In the genomic region with DNA sequence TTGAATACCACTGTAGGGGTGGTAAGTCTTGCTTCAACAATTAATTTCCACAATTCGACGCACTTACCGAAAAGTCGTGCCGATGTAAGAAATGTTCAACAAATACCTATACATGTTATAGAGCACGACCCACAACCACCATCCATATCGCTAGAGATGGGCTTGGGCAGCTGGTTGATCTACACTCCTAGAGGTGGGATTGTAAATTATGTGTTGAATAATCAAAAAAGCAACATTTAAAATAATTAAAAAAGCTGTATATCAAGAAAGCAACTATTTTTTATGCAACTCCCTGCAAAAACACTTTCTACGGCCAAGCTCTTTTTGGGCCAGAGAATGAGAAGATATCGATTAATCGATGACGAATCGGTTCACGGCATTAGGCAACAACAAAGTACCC, we compare ENCODE assay signal across 5 fruit fly cellular contexts.
TF ChIP-seq lines count a peak whose summit lies in the region.

A gene (minus strand): TSS at position 174 of the 400 bp plus-strand sequence.
A gene (minus strand): TSS at position 290 of the 400 bp plus-strand sequence.
A gene (plus strand): TSS at position 376 of the 400 bp plus-strand sequence.

- no peak for TF ChIP-seq CTCF in whole organism, embryonic (GFP tag; optimal IDR thresholded peaks at IDR 0.05; lab: Kevin White, UChicago)

TF ChIP-seq in whole organism, adult, 20 proteins besides CTCF, POLR2A, EP300 and RAD21 (continues in another document):
- TF ChIP-seq CG11617 (GFP tag; optimal IDR thresholded peaks at IDR 0.05; lab: Kevin White, UChicago) (peak; percentile 92), Crg-1 (GFP tag; optimal IDR thresholded peaks at IDR 0.05; lab: Kevin White, UChicago) (peak; percentile 93), toe (GFP tag; optimal IDR thresholded peaks at IDR 0.05; lab: Kevin White, UChicago) (no peak), cic (GFP tag; optimal IDR thresholded peaks at IDR 0.05; lab: Kevin White, UChicago) (peak; percentile 47), cnc (optimal IDR thresholded peaks at IDR 0.05; lab: Kevin White, UChicago) (no peak), Mnt (GFP tag; optimal IDR thresholded peaks at IDR 0.05; lab: Kevin White, UChicago) (peak; percentile 88), CG14711 (tag; optimal IDR thresholded peaks at IDR 0.05; lab: Kevin White, UChicago) (peak; percentile 86), CG7101 (tag; optimal IDR thresholded peaks at IDR 0.05; lab: Kevin White, UChicago) (peak; percentile 86), pad (GFP tag; optimal IDR thresholded peaks at IDR 0.05; lab: Kevin White, UChicago) (peak; percentile 68), CG33017 (tag; optimal IDR thresholded peaks at IDR 0.05; lab: Kevin White, UChicago) (peak; percentile 70), tj (GFP tag; optimal IDR thresholded peaks at IDR 0.05; lab: Kevin White, UChicago) (peak; percentile 75), ovo (GFP tag; optimal IDR thresholded peaks at IDR 0.05; lab: Kevin White, UChicago) (peak; percentile 78), Clk (GFP tag; optimal IDR thresholded peaks at IDR 0.05; lab: Kevin White, UChicago) (peak; percentile 71), Hr96 (GFP tag; optimal IDR thresholded peaks at IDR 0.05; lab: Kevin White, UChicago) (peak; percentile 92), CG1620 (GFP tag; optimal IDR thresholded peaks at IDR 0.05; lab: Kevin White, UChicago) (peak; percentile 91), bab1 (GFP tag; optimal IDR thresholded peaks at IDR 0.05; lab: Kevin White, UChicago) (peak; percentile 92), CG7045 (GFP tag; optimal IDR thresholded peaks at IDR 0.05; lab: Kevin White, UChicago) (peak; percentile 69)

TF ChIP-seq in whole organism, embryonic, 481 proteins besides CTCF, POLR2A, EP300 and RAD21 (continues in another document):
- TF ChIP-seq Taf1 (GFP tag; IDR thresholded peaks at IDR 0.05; lab: Robert Waterston, UW) (peak; percentile 56; the same call in 1 of the 2 replicates), Rx (GFP tag; IDR thresholded peaks at IDR 0.05; lab: Robert Waterston, UW) (peak; percentile 76), Dll (GFP tag; IDR thresholded peaks at IDR 0.05; lab: Robert Waterston, UW; ENCODE audit: partially characterized antibody) (peak; percentile 98), HLH4C (GFP tag; IDR thresholded peaks at IDR 0.05; lab: Robert Waterston, UW; ENCODE audit: partially characterized antibody) (peak; percentile 92), gt (GFP tag; IDR thresholded peaks at IDR 0.05; lab: Robert Waterston, UW) (no peak), z (GFP tag; IDR thresholded peaks at IDR 0.05; lab: Robert Waterston, UW) (no peak), seq (GFP tag; IDR thresholded peaks at IDR 0.05; lab: Robert Waterston, UW) (peak; percentile 48; the same call in 1 of the 2 replicates), ATbp (GFP tag; optimal IDR thresholded peaks at IDR 0.05; lab: Kevin White, UChicago) (no peak), sim (GFP tag; IDR thresholded peaks at IDR 0.05; lab: Robert Waterston, UW) (no peak), bab2 (GFP tag; optimal IDR thresholded peaks at IDR 0.05; lab: Kevin White, UChicago) (peak; percentile 92), Scr (GFP tag; IDR thresholded peaks at IDR 0.05; lab: Robert Waterston, UW; ENCODE audit: partially characterized antibody) (peak; percentile 98), CG12769 (tag; optimal IDR thresholded peaks at IDR 0.05; lab: Kevin White, UChicago) (no peak), CG7372 (GFP tag; IDR thresholded peaks at IDR 0.05; lab: Robert Waterston, UW) (peak; percentile 78), CG9437 (GFP tag; optimal IDR thresholded peaks at IDR 0.05; lab: Kevin White, UChicago) (peak; percentile 63), CG33213 (GFP tag; optimal IDR thresholded peaks at IDR 0.05; lab: Kevin White, UChicago) (peak; percentile 92), C15 (GFP tag; IDR thresholded peaks at IDR 0.05; lab: Robert Waterston, UW) (peak; percentile 67; the same call in 1 of the 3 replicates)

TF ChIP-seq in whole organism, prepupa, 60 proteins besides CTCF, POLR2A, EP300 and RAD21 (continues in another document):
- peak; percentile 79 for TF ChIP-seq acj6 (GFP tag; optimal IDR thresholded peaks at IDR 0.05; lab: Kevin White, UChicago)
- peak; percentile 70 for TF ChIP-seq CG11902 (GFP tag; optimal IDR thresholded peaks at IDR 0.05; lab: Kevin White, UChicago)
- no peak for TF ChIP-seq Hr4 (GFP tag; optimal IDR thresholded peaks at IDR 0.05; lab: Kevin White, UChicago)
- TF ChIP-seq Eip78C (GFP tag; lab: Kevin White, UChicago): no peak
- no peak for TF ChIP-seq pdm3 (GFP tag; optimal IDR thresholded peaks at IDR 0.05; lab: Kevin White, UChicago)
- TF ChIP-seq OdsH (GFP tag; optimal IDR thresholded peaks at IDR 0.05; lab: Kevin White, UChicago): no peak
- peak; percentile 72 for TF ChIP-seq Gug (GFP tag; IDR thresholded peaks at IDR 0.05; lab: Robert Waterston, UW)
- no peak for TF ChIP-seq Hr39 (GFP tag; optimal IDR thresholded peaks at IDR 0.05; lab: Kevin White, UChicago)
- no peak for TF ChIP-seq achi (GFP tag; optimal IDR thresholded peaks at IDR 0.05; lab: Kevin White, UChicago)
- no peak for TF ChIP-seq salr (GFP tag; optimal IDR thresholded peaks at IDR 0.05; lab: Kevin White, UChicago)
- TF ChIP-seq CG6276 (GFP tag; optimal IDR thresholded peaks at IDR 0.05; lab: Kevin White, UChicago): no peak
- TF ChIP-seq dsx (GFP tag; optimal IDR thresholded peaks at IDR 0.05; lab: Kevin White, UChicago; ENCODE audit: poor library complexity, severe bottlenecking): peak; percentile 88
- peak; percentile 91 for TF ChIP-seq lz (GFP tag; optimal IDR thresholded peaks at IDR 0.05; lab: Kevin White, UChicago)
- TF ChIP-seq CG7368 (GFP tag; optimal IDR thresholded peaks at IDR 0.05; lab: Kevin White, UChicago): no peak
- no peak for TF ChIP-seq CG1621 (tag; optimal IDR thresholded peaks at IDR 0.05; lab: Kevin White, UChicago)
- TF ChIP-seq svp (GFP tag; lab: Kevin White, UChicago): peak; percentile 98
- TF ChIP-seq CG15336 (GFP tag; IDR thresholded peaks at IDR 0.05; lab: Robert Waterston, UW): no peak
- peak; percentile 36 for TF ChIP-seq Blimp-1 (GFP tag; optimal IDR thresholded peaks at IDR 0.05; lab: Kevin White, UChicago)
- TF ChIP-seq Eip75B (GFP tag; optimal IDR thresholded peaks at IDR 0.05; lab: Kevin White, UChicago): no peak

TF ChIP-seq in whole organism, pupa, 21 proteins besides CTCF, POLR2A, EP300 and RAD21:
- TF ChIP-seq Snoo (tag; optimal IDR thresholded peaks at IDR 0.05; lab: Kevin White, UChicago): no peak
- peak; percentile 72 for TF ChIP-seq Ets98B (GFP tag; IDR thresholded peaks at IDR 0.05; lab: Robert Waterston, UW)
- no peak for TF ChIP-seq Pif1B (GFP tag; optimal IDR thresholded peaks at IDR 0.05; lab: Kevin White, UChicago)
- peak; percentile 79 for TF ChIP-seq CG4496 (GFP tag; IDR thresholded peaks at IDR 0.05; lab: Robert Waterston, UW)
- TF ChIP-seq EcR (GFP tag; optimal IDR thresholded peaks at IDR 0.05; lab: Kevin White, UChicago): no peak
- no peak for TF ChIP-seq CG12605 (GFP tag; IDR thresholded peaks at IDR 0.05; lab: Robert Waterston, UW)
- peak; percentile 66 for TF ChIP-seq CG17806 (tag; optimal IDR thresholded peaks at IDR 0.05; lab: Kevin White, UChicago)
- peak; percentile 81 for TF ChIP-seq fd96Ca (GFP tag; IDR thresholded peaks at IDR 0.05; lab: Robert Waterston, UW)
- no peak for TF ChIP-seq rn (GFP tag; IDR thresholded peaks at IDR 0.05; lab: Robert Waterston, UW)
- TF ChIP-seq CG15710 (tag; optimal IDR thresholded peaks at IDR 0.05; lab: Kevin White, UChicago): peak; percentile 73
- TF ChIP-seq D1 (tag; optimal IDR thresholded peaks at IDR 0.05; lab: Kevin White, UChicago): no peak
- no peak for TF ChIP-seq CG8301 (tag; optimal IDR thresholded peaks at IDR 0.05; lab: Kevin White, UChicago)
- no peak for TF ChIP-seq CG13204 (GFP tag; optimal IDR thresholded peaks at IDR 0.05; lab: Kevin White, UChicago)
- TF ChIP-seq Pif1A (GFP tag; optimal IDR thresholded peaks at IDR 0.05; lab: Kevin White, UChicago): no peak
- no peak for TF ChIP-seq CG10348 (GFP tag; IDR thresholded peaks at IDR 0.05; lab: Robert Waterston, UW)
- TF ChIP-seq CG9948 (tag; optimal IDR thresholded peaks at IDR 0.05; lab: Kevin White, UChicago): no peak
- TF ChIP-seq CG32121 (GFP tag; IDR thresholded peaks at IDR 0.05; lab: Robert Waterston, UW): peak; percentile 63
- peak; percentile 13 for TF ChIP-seq CG34367 (tag; optimal IDR thresholded peaks at IDR 0.05; lab: Kevin White, UChicago)
- TF ChIP-seq gl (tag; optimal IDR thresholded peaks at IDR 0.05; lab: Kevin White, UChicago): peak; percentile 10
TF ChIP-seq in whole organism, pupa: peak in this region for 8.

TF ChIP-seq in whole organism, wandering third instar larva, 38 proteins besides CTCF, POLR2A, EP300 and RAD21 (continues in another document):
- TF ChIP-seq Sp1 (GFP tag; optimal IDR thresholded peaks at IDR 0.05; lab: Kevin White, UChicago) (peak; percentile 85), h (GFP tag; optimal IDR thresholded peaks at IDR 0.05; lab: Kevin White, UChicago) (peak; percentile 93), woc (GFP tag; optimal IDR thresholded peaks at IDR 0.05; lab: Kevin White, UChicago) (no peak), usp (GFP tag; optimal IDR thresholded peaks at IDR 0.05; lab: Kevin White, UChicago) (no peak), dl (GFP tag; optimal IDR thresholded peaks at IDR 0.05; lab: Kevin White, UChicago; ENCODE audit: insufficient read depth in 1 of 2, partially characterized antibody in 2 of 2) (no peak), N (GFP tag; optimal IDR thresholded peaks at IDR 0.05; lab: Kevin White, UChicago) (no peak), Vsx2 (GFP tag; optimal IDR thresholded peaks at IDR 0.05; lab: Kevin White, UChicago; ENCODE audit: partially characterized antibody) (no peak), Rel (GFP tag; optimal IDR thresholded peaks at IDR 0.05; lab: Kevin White, UChicago) (no peak), Rel (tag; optimal IDR thresholded peaks at IDR 0.05; lab: Kevin White, UChicago) (no peak), dmrt93B (GFP tag; optimal IDR thresholded peaks at IDR 0.05; lab: Kevin White, UChicago) (no peak), fru (GFP tag; optimal IDR thresholded peaks at IDR 0.05; lab: Kevin White, UChicago) (peak; percentile 89), Hr78 (GFP tag; optimal IDR thresholded peaks at IDR 0.05; lab: Kevin White, UChicago) (no peak), CG9705 (GFP tag; optimal IDR thresholded peaks at IDR 0.05; lab: Kevin White, UChicago) (peak; percentile 78), HLH106 (tag; optimal IDR thresholded peaks at IDR 0.05; lab: Kevin White, UChicago) (peak; percentile 87), CrebA (GFP tag; optimal IDR thresholded peaks at IDR 0.05; lab: Kevin White, UChicago; ENCODE audit: borderline replicate concordance) (no peak), sage (GFP tag; optimal IDR thresholded peaks at IDR 0.05; lab: Kevin White, UChicago) (no peak), Hnf4 (GFP tag; optimal IDR thresholded peaks at IDR 0.05; lab: Kevin White, UChicago) (no peak), sv (GFP tag; optimal IDR thresholded peaks at IDR 0.05; lab: Kevin White, UChicago) (peak; percentile 90), rgr (GFP tag; optimal IDR thresholded peaks at IDR 0.05; lab: Kevin White, UChicago) (no peak), Mio (GFP tag; optimal IDR thresholded peaks at IDR 0.05; lab: Kevin White, UChicago) (no peak), GATAd (GFP tag; optimal IDR thresholded peaks at IDR 0.05; lab: Kevin White, UChicago) (no peak), jim (GFP tag; optimal IDR thresholded peaks at IDR 0.05; lab: Kevin White, UChicago) (no peak), dsf (GFP tag; optimal IDR thresholded peaks at IDR 0.05; lab: Kevin White, UChicago; ENCODE audit: borderline replicate concordance) (peak; percentile 88)
